Worm (Caenorhabditis elegans) whole organism, late embryonic: ENCODE results near the gene Y75B7AR.1.

Experiments
- K09A11.1 ChIP-seq: sonication (generic microtip); optimal IDR thresholded peaks from 2 replicates; lab custom pipeline; 2017; ENCODE audit warnings: antibody characterized with exemption, mild to moderate bottlenecking, missing genetic modification characterization, missing compliant biosample characterization; ENCODE audit not compliant: insufficient read depth
- ceh-14 ChIP-seq: sonication (generic microtip); optimal IDR thresholded peaks from 2 replicates; lab custom pipeline; 2016; ENCODE audit warnings: missing genotype, missing genetic modification characterization, missing compliant biosample characterization
- ceh-19 ChIP-seq: fragments of 200-800 bp; sonication (Bioruptor generic); optimal IDR thresholded peaks from 2 replicates; lab custom pipeline; 2018; ENCODE audit warnings: mild to moderate bottlenecking, missing genetic modification characterization, missing compliant biosample characterization
- ceh-2 ChIP-seq: sonication (generic microtip); optimal IDR thresholded peaks from 2 replicates; lab custom pipeline; 2016; ENCODE audit warnings: missing genotype, missing genetic modification characterization, missing compliant biosample characterization
- ceh-24 ChIP-seq: sonication (generic microtip); optimal IDR thresholded peaks from 2 replicates; lab custom pipeline; 2016; ENCODE audit warnings: mild to moderate bottlenecking, missing genetic modification characterization, missing compliant biosample characterization
- ceh-30 ChIP-seq: fragments of 150-350 bp; optimal IDR thresholded peaks from 2 replicates; lab custom pipeline; 2014; ENCODE audit warnings: missing biosample characterization, missing genetic modification characterization
- ceh-34 ChIP-seq: sonication (generic microtip); optimal IDR thresholded peaks from 2 replicates; lab custom pipeline; 2016; ENCODE audit warnings: mild to moderate bottlenecking, missing genetic modification characterization, missing compliant biosample characterization
- ceh-48 ChIP-seq: sonication (generic microtip); optimal IDR thresholded peaks from 2 replicates; lab custom pipeline; 2016; ENCODE audit warnings: missing genetic modification characterization, inconsistent platforms, missing compliant biosample characterization
- dmd-4 ChIP-seq: sonication (generic microtip); optimal IDR thresholded peaks from 2 replicates; lab custom pipeline; 2016; ENCODE audit warnings: borderline replicate concordance, missing genetic modification characterization, missing compliant biosample characterization
- ets-4 ChIP-seq: sonication (generic microtip); optimal IDR thresholded peaks from 2 replicates; lab custom pipeline; 2016; ENCODE audit warnings: missing genetic modification characterization, missing compliant biosample characterization
- eyg-1 ChIP-seq: sonication (generic microtip); optimal IDR thresholded peaks from 2 replicates; lab custom pipeline; 2016; ENCODE audit warnings: missing genotype, missing genetic modification characterization, missing compliant biosample characterization
- fax-1 ChIP-seq: sonication (generic microtip); optimal IDR thresholded peaks from 2 replicates; lab custom pipeline; 2016; ENCODE audit warnings: missing genotype, missing genetic modification characterization, missing compliant biosample characterization
- fkh-6 ChIP-seq: sonication (generic microtip); optimal IDR thresholded peaks from 2 replicates; lab custom pipeline; 2016; ENCODE audit warnings: missing genetic modification characterization, missing compliant biosample characterization
- gmeb-2 ChIP-seq: sonication (generic microtip); optimal IDR thresholded peaks from 2 replicates; lab custom pipeline; 2016; ENCODE audit warnings: missing genetic modification characterization, inconsistent platforms, missing compliant biosample characterization
- hlh-13 ChIP-seq: fragments of 200-800 bp; sonication (Bioruptor generic); optimal IDR thresholded peaks from 2 replicates; lab custom pipeline; 2018; ENCODE audit warnings: mild to moderate bottlenecking, missing genetic modification characterization, missing compliant biosample characterization
- hlh-30 ChIP-seq: sonication (generic microtip); optimal IDR thresholded peaks from 2 replicates; lab custom pipeline; 2017; ENCODE audit warnings: antibody characterized with exemption, missing genetic modification characterization, missing compliant biosample characterization; ENCODE audit not compliant: insufficient read depth
- hlh-8 ChIP-seq: sonication (generic microtip); optimal IDR thresholded peaks from 2 replicates; lab custom pipeline; 2016; ENCODE audit warnings: missing genotype, missing genetic modification characterization, missing compliant biosample characterization
- lim-6 ChIP-seq: sonication (generic microtip); optimal IDR thresholded peaks from 2 replicates; lab custom pipeline; 2016; ENCODE audit warnings: missing genetic modification characterization, missing compliant biosample characterization
- madf-2 ChIP-seq: sonication (generic microtip); optimal IDR thresholded peaks from 2 replicates; lab custom pipeline; 2017; ENCODE audit warnings: missing genetic modification characterization, missing compliant biosample characterization
- nfya-1 ChIP-seq: sonication (generic microtip); optimal IDR thresholded peaks from 2 replicates; lab custom pipeline; 2017; ENCODE audit warnings: missing genetic modification characterization, mild to moderate bottlenecking, missing compliant biosample characterization, antibody characterized with exemption, moderate library complexity
- npax-4 ChIP-seq: sonication (generic microtip); optimal IDR thresholded peaks from 2 replicates; lab custom pipeline; 2016; ENCODE audit warnings: missing genetic modification characterization, missing compliant biosample characterization
- pat-9 ChIP-seq: fragments of 200-800 bp; sonication (Bioruptor generic); optimal IDR thresholded peaks from 2 replicates; lab custom pipeline; 2018; ENCODE audit warnings: mild to moderate bottlenecking, missing genetic modification characterization, moderate library complexity, missing compliant biosample characterization
- pax-1 ChIP-seq: fragments of 150-350 bp; optimal IDR thresholded peaks from 2 replicates; lab custom pipeline; 2014; ENCODE audit warnings: missing biosample characterization, missing genetic modification characterization
- pha-2 ChIP-seq: sonication (generic microtip); optimal IDR thresholded peaks from 2 replicates; lab custom pipeline; 2017; ENCODE audit warnings: mild to moderate bottlenecking, missing genetic modification characterization, missing compliant biosample characterization
- pha-4 ChIP-seq: fragments of 150-350 bp; optimal IDR thresholded peaks from 2 replicates; lab custom pipeline; 2018; ENCODE audit warnings: missing biosample characterization, missing genetic modification reagents, missing genetic modification characterization
- ref-2 ChIP-seq: sonication (generic microtip); optimal IDR thresholded peaks from 2 replicates; lab custom pipeline; 2016; ENCODE audit warnings: missing genetic modification characterization, missing compliant biosample characterization
- sdc-2 ChIP-seq: sonication (generic microtip); optimal IDR thresholded peaks from 2 replicates; lab custom pipeline; 2016; ENCODE audit warnings: missing genotype, missing genetic modification characterization, missing compliant biosample characterization
- sox-2 ChIP-seq: fragments of 200-800 bp; sonication (Bioruptor generic); IDR thresholded peaks from 2 replicates; pipeline ENCODE4 v1.3.6; 2022; ENCODE audit warnings: missing genetic modification reagents, missing genetic modification characterization, missing compliant biosample characterization
- sox-4 ChIP-seq: sonication (generic microtip); optimal IDR thresholded peaks from 2 replicates; lab custom pipeline; 2017; ENCODE audit warnings: mild to moderate bottlenecking, missing genetic modification characterization, inconsistent platforms, missing compliant biosample characterization
- syd-9 ChIP-seq: sonication (generic microtip); optimal IDR thresholded peaks from 2 replicates; lab custom pipeline; 2016; ENCODE audit warnings: mild to moderate bottlenecking, missing genetic modification characterization, moderate library complexity, missing compliant biosample characterization
- unc-42 ChIP-seq: sonication (generic microtip); optimal IDR thresholded peaks from 2 replicates; lab custom pipeline; 2016; ENCODE audit warnings: missing genotype, missing genetic modification characterization, missing compliant biosample characterization
- unc-55 ChIP-seq: sonication (generic microtip); optimal IDR thresholded peaks from 2 replicates; lab custom pipeline; 2017; ENCODE audit warnings: missing biosample characterization, missing genetic modification reagents, missing genetic modification characterization
- unc-86 ChIP-seq: sonication (generic microtip); optimal IDR thresholded peaks from 2 replicates; lab custom pipeline; 2016; ENCODE audit warnings: missing genetic modification characterization, missing compliant biosample characterization
- zip-5 ChIP-seq: sonication (generic microtip); optimal IDR thresholded peaks from 2 replicates; lab custom pipeline; 2016; ENCODE audit warnings: missing genetic modification characterization, missing compliant biosample characterization
- ztf-16 ChIP-seq: sonication (generic microtip); optimal IDR thresholded peaks from 2 replicates; lab custom pipeline; 2017; ENCODE audit warnings: missing genetic modification characterization, missing compliant biosample characterization

The Y75B7AR.1 gene

DNA sequence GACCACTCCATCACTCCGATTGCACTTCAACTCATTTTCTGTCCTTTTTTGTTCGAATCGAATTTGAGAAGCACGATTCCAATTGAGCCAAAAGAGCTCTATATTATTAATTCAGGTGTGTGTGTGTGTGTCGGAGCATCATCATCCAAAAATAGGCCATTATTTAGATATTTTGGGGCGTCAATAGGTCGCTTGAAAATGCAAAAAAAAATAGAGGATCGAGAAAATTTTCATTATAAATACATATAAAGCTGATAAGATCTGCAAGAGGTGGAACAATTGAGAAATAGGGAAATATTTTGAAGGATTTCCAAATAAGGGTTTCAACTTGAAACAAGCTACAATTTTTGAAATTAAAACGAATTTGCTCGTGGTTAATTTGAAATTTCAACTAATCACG is at the start of gene Y75B7AR.1:
Y75B7AR.1 (minus strand) TSS at position 101 of the 400 bp plus-strand sequence.
- TF ChIP-seq ceh-2 (tag; lab: Kevin White, UChicago): no peak
- TF ChIP-seq syd-9 (tag; lab: Kevin White, UChicago): no peak
- TF ChIP-seq sox-4 (tag; lab: Kevin White, UChicago): no peak
- no peak for TF ChIP-seq madf-2
- no peak for TF ChIP-seq ceh-19 (GFP tag; lab: Kevin White, UChicago)

DNA sequence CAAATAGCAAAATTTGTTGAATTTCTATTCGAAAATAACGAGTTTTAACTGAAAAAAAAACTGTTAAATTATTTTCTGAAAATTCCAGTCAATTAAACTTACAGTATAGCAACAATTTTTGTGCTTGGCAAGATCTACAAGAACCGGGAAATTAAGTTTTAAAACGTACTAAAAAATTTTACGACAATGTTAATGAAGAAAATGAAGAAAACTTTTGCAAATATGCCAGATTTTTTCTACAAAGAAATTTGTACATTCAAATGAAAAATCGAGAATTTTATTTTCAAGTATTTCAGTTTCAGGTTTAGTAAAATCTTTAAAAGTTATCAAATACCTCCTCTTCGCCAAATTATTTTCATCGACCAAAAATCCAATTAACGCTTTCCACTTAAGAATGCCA is 49.2 kb upstream of the Y75B7AR.1 start, which contains the start of gene cnc-11:
cnc-11 (plus strand) TSS at position 301 of the 400 bp plus-strand sequence.
- no peak for TF ChIP-seq madf-2
- no peak for TF ChIP-seq zip-5 (tag; lab: Kevin White, UChicago)
- no peak for TF ChIP-seq sox-2 (GFP tag; lab: Robert Waterston, UW)
- no peak for TF ChIP-seq K09A11.1 (tag; lab: Kevin White, UChicago)
- no peak for TF ChIP-seq pat-9 (tag; lab: Kevin White, UChicago)
- no peak for TF ChIP-seq hlh-30 (tag; lab: Kevin White, UChicago)
- TF ChIP-seq unc-86 (tag; lab: Kevin White, UChicago): no peak
- TF ChIP-seq sdc-2 (tag; lab: Kevin White, UChicago): no peak
- TF ChIP-seq fkh-6: no peak
- no peak for TF ChIP-seq ceh-30 (tag; lab: Kevin White, UChicago)
- TF ChIP-seq ref-2: no peak
- TF ChIP-seq unc-42 (tag; lab: Kevin White, UChicago): no peak
- no peak for TF ChIP-seq pha-2 (tag; lab: Kevin White, UChicago)
- TF ChIP-seq ceh-19 (GFP tag; lab: Kevin White, UChicago): no peak
- TF ChIP-seq ceh-2 (tag; lab: Kevin White, UChicago): no peak

- TF ChIP-seq hlh-30 (tag; lab: Kevin White, UChicago) (no peak), ceh-34 (tag; lab: Kevin White, UChicago) (no peak), lim-6 (tag; lab: Kevin White, UChicago) (no peak), ets-4 (no peak), hlh-13 (no peak)
Observed at ce11 chrV:1438832-1439231, 46.0 kb upstream of the Y75B7AR.1 start, which contains the start of gene R09B5.11. Gene R09B5.11 (plus strand): TSS chrV:1439205.

- TF ChIP-seq ceh-14: no peak
Observed at ce11 chrV:1438205-1438604, 45.4 kb upstream of the Y75B7AR.1 start.

DNA sequence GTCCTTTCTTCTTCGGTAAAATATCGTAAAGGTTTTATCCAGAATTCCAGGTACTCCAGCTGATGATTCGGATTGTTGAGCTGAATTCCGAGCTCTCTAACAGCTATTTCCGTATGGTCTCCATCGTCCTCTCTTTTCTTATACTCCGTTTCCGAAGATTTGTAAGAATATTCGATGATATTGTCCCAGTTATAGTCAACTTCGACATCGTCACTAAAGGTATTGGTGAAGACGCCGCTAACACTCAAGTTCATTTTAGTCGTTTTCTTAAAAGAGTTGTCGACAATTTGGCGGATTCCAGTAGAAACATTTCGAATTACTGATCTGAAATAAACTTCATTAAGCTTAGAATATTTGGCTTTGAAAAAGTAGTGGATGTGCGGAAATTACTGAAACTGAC is 42.3 kb upstream of the Y75B7AR.1 start:
- TF ChIP-seq sdc-2 (tag; lab: Kevin White, UChicago): no peak
- TF ChIP-seq sox-4 (tag; lab: Kevin White, UChicago): no peak
- no peak for TF ChIP-seq pat-9 (tag; lab: Kevin White, UChicago)
- no peak for TF ChIP-seq gmeb-2 (tag; lab: Kevin White, UChicago)
- TF ChIP-seq unc-55 (GFP tag; lab: Kevin White, UChicago): no peak
- TF ChIP-seq hlh-8 (tag; lab: Kevin White, UChicago): no peak
- no peak for TF ChIP-seq fax-1 (tag; lab: Kevin White, UChicago)
- TF ChIP-seq pha-2 (tag; lab: Kevin White, UChicago): no peak
- no peak for TF ChIP-seq ceh-48 (tag; lab: Kevin White, UChicago)
- TF ChIP-seq eyg-1 (tag; lab: Kevin White, UChicago): no peak
- no peak for TF ChIP-seq nfya-1
- TF ChIP-seq npax-4 (tag; lab: Kevin White, UChicago): no peak

DNA sequence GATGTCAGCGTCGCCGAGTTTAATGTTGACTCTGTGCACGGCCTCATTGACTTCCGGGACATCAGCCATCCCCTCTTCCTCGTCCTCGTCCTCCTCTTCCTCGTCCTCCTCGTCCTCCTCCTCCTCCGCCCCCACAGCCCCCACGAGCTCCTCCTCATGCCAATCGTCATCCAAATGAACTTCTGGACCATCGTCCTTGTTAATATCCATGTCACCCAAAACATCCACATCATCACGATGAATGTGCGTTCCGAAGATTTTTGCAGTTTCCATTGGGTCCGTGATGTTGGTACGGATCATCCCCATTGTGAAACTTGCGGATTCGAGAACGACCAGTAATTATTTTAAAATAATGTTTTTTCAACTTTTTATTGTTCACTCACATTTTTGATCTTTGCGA is 41.6 kb upstream of the Y75B7AR.1 start:
- TF ChIP-seq ceh-14 (no peak), ceh-24 (tag; lab: Kevin White, UChicago) (no peak), ztf-16 (tag; lab: Kevin White, UChicago) (no peak), pha-4 (tag; lab: Kevin White, UChicago) (no peak), pax-1 (tag; lab: Kevin White, UChicago) (no peak), ceh-30 (tag; lab: Kevin White, UChicago) (no peak), ref-2 (no peak), dmd-4 (tag; lab: Kevin White, UChicago) (no peak)
- TF ChIP-seq, all 69 proteins: peak for 0
